Worm (Caenorhabditis elegans) whole organism, late embryonic: Measurements from ENCODE around the gene C25F9.2.
A peak's percentile ranks its signal among the peaks of the same experiment; 100 is the strongest.

ENCODE experiments used
- C08G9.2 ChIP-seq: sonication (generic microtip); optimal IDR thresholded peaks from 2 replicates; lab custom pipeline; 2016; ENCODE audit warnings: mild to moderate bottlenecking, missing genetic modification characterization, moderate library complexity, missing compliant biosample characterization
- C38D4.7 ChIP-seq: fragments of 200-800 bp; sonication (Bioruptor generic); optimal IDR thresholded peaks from 2 replicates; lab custom pipeline; 2018; ENCODE audit warnings: mild to moderate bottlenecking, missing genetic modification characterization, moderate library complexity, missing compliant biosample characterization
- F13H6.1 ChIP-seq: sonication (generic microtip); optimal IDR thresholded peaks from 2 replicates; lab custom pipeline; 2016; ENCODE audit warnings: missing genetic modification characterization, missing compliant biosample characterization
- K09A11.1 ChIP-seq: sonication (generic microtip); optimal IDR thresholded peaks from 2 replicates; lab custom pipeline; 2017; ENCODE audit warnings: antibody characterized with exemption, mild to moderate bottlenecking, missing genetic modification characterization, missing compliant biosample characterization; ENCODE audit not compliant: insufficient read depth
- ama-1 ChIP-seq: fragments of 150-350 bp; optimal IDR thresholded peaks from 2 replicates; lab custom pipeline; 2014
- ceh-14 ChIP-seq: sonication (generic microtip); optimal IDR thresholded peaks from 2 replicates; lab custom pipeline; 2016; ENCODE audit warnings: missing genotype, missing genetic modification characterization, missing compliant biosample characterization
- ceh-19 ChIP-seq: fragments of 200-800 bp; sonication (Bioruptor generic); optimal IDR thresholded peaks from 2 replicates; lab custom pipeline; 2018; ENCODE audit warnings: mild to moderate bottlenecking, missing genetic modification characterization, missing compliant biosample characterization
- ceh-2 ChIP-seq: sonication (generic microtip); optimal IDR thresholded peaks from 2 replicates; lab custom pipeline; 2016; ENCODE audit warnings: missing genotype, missing genetic modification characterization, missing compliant biosample characterization
- ceh-22 ChIP-seq: sonication (generic microtip); optimal IDR thresholded peaks from 2 replicates; lab custom pipeline; 2017; ENCODE audit warnings: missing biosample characterization, missing genetic modification characterization
- ceh-24 ChIP-seq: sonication (generic microtip); optimal IDR thresholded peaks from 2 replicates; lab custom pipeline; 2016; ENCODE audit warnings: mild to moderate bottlenecking, missing genetic modification characterization, missing compliant biosample characterization
- ceh-34 ChIP-seq: sonication (generic microtip); optimal IDR thresholded peaks from 2 replicates; lab custom pipeline; 2016; ENCODE audit warnings: mild to moderate bottlenecking, missing genetic modification characterization, missing compliant biosample characterization
- ceh-45 ChIP-seq: fragments of 200-800 bp; sonication (Bioruptor generic); IDR thresholded peaks from 2 replicates; pipeline ENCODE4 v1.3.6; 2022; ENCODE audit warnings: missing genetic modification reagents, missing genetic modification characterization, missing compliant biosample characterization
- ceh-48 ChIP-seq: sonication (generic microtip); optimal IDR thresholded peaks from 2 replicates; lab custom pipeline; 2016; ENCODE audit warnings: missing genetic modification characterization, inconsistent platforms, missing compliant biosample characterization
- ceh-6 ChIP-seq: fragments of 200-800 bp; sonication (Bioruptor generic); optimal IDR thresholded peaks from 2 replicates; lab custom pipeline; 2018; ENCODE audit warnings: mild to moderate bottlenecking, missing genetic modification characterization, missing compliant biosample characterization
- che-1 ChIP-seq: sonication (generic microtip); optimal IDR thresholded peaks from 2 replicates; lab custom pipeline; 2016; ENCODE audit warnings: mild to moderate bottlenecking, missing genetic modification characterization, missing compliant biosample characterization
- dmd-4 ChIP-seq: sonication (generic microtip); optimal IDR thresholded peaks from 2 replicates; lab custom pipeline; 2016; ENCODE audit warnings: borderline replicate concordance, missing genetic modification characterization, missing compliant biosample characterization
- elt-2 ChIP-seq: sonication (generic microtip); optimal IDR thresholded peaks from 2 replicates; lab custom pipeline; 2016; ENCODE audit warnings: missing genetic modification reagents, missing genetic modification characterization, missing compliant biosample characterization
- ets-4 ChIP-seq: sonication (generic microtip); optimal IDR thresholded peaks from 2 replicates; lab custom pipeline; 2016; ENCODE audit warnings: missing genetic modification characterization, missing compliant biosample characterization
- fkh-10 ChIP-seq: fragments of 150-350 bp; optimal IDR thresholded peaks from 2 replicates; lab custom pipeline; 2014; ENCODE audit warnings: missing biosample characterization, missing genetic modification reagents, missing genetic modification characterization
- hlh-8 ChIP-seq: sonication (generic microtip); optimal IDR thresholded peaks from 2 replicates; lab custom pipeline; 2016; ENCODE audit warnings: missing genotype, missing genetic modification characterization, missing compliant biosample characterization
- lim-6 ChIP-seq: sonication (generic microtip); optimal IDR thresholded peaks from 2 replicates; lab custom pipeline; 2016; ENCODE audit warnings: missing genetic modification characterization, missing compliant biosample characterization
- lin-11 ChIP-seq: fragments of 200-800 bp; sonication (Bioruptor generic); optimal IDR thresholded peaks from 2 replicates; lab custom pipeline; 2018; ENCODE audit warnings: mild to moderate bottlenecking, missing genetic modification characterization, missing compliant biosample characterization
- madf-2 ChIP-seq: sonication (generic microtip); optimal IDR thresholded peaks from 2 replicates; lab custom pipeline; 2017; ENCODE audit warnings: missing genetic modification characterization, missing compliant biosample characterization
- mec-3 ChIP-seq: sonication (generic microtip); optimal IDR thresholded peaks from 2 replicates; lab custom pipeline; 2016; ENCODE audit warnings: borderline replicate concordance, missing genetic modification characterization, missing compliant biosample characterization
- nhr-232 ChIP-seq: sonication (generic microtip); optimal IDR thresholded peaks from 2 replicates; lab custom pipeline; 2016; ENCODE audit warnings: missing genetic modification characterization, missing compliant biosample characterization
- npax-4 ChIP-seq: sonication (generic microtip); optimal IDR thresholded peaks from 2 replicates; lab custom pipeline; 2016; ENCODE audit warnings: missing genetic modification characterization, missing compliant biosample characterization
- odd-2 ChIP-seq: sonication (generic microtip); optimal IDR thresholded peaks from 2 replicates; lab custom pipeline; 2017; ENCODE audit warnings: antibody characterized with exemption, mild to moderate bottlenecking, missing genetic modification characterization, missing compliant biosample characterization
- pat-9 ChIP-seq: fragments of 200-800 bp; sonication (Bioruptor generic); optimal IDR thresholded peaks from 2 replicates; lab custom pipeline; 2018; ENCODE audit warnings: mild to moderate bottlenecking, missing genetic modification characterization, moderate library complexity, missing compliant biosample characterization
- pha-2 ChIP-seq: sonication (generic microtip); optimal IDR thresholded peaks from 2 replicates; lab custom pipeline; 2017; ENCODE audit warnings: mild to moderate bottlenecking, missing genetic modification characterization, missing compliant biosample characterization
- pqm-1 ChIP-seq: sonication (generic microtip); optimal IDR thresholded peaks from 2 replicates; lab custom pipeline; 2016; ENCODE audit warnings: missing genetic modification characterization, missing compliant biosample characterization
- ref-2 ChIP-seq: sonication (generic microtip); optimal IDR thresholded peaks from 2 replicates; lab custom pipeline; 2016; ENCODE audit warnings: missing genetic modification characterization, missing compliant biosample characterization
- syd-9 ChIP-seq: sonication (generic microtip); optimal IDR thresholded peaks from 2 replicates; lab custom pipeline; 2016; ENCODE audit warnings: mild to moderate bottlenecking, missing genetic modification characterization, moderate library complexity, missing compliant biosample characterization
- tbx-7 ChIP-seq: sonication (generic microtip); optimal IDR thresholded peaks from 2 replicates; lab custom pipeline; 2016; ENCODE audit warnings: missing genotype, missing genetic modification characterization, missing compliant biosample characterization
- ttx-3 ChIP-seq: sonication (generic microtip); optimal IDR thresholded peaks from 2 replicates; lab custom pipeline; 2016; ENCODE audit warnings: missing genetic modification reagents, missing genetic modification characterization, missing compliant biosample characterization
- unc-42 ChIP-seq: sonication (generic microtip); optimal IDR thresholded peaks from 2 replicates; lab custom pipeline; 2016; ENCODE audit warnings: missing genotype, missing genetic modification characterization, missing compliant biosample characterization
- unc-86 ChIP-seq: sonication (generic microtip); optimal IDR thresholded peaks from 2 replicates; lab custom pipeline; 2016; ENCODE audit warnings: missing genetic modification characterization, missing compliant biosample characterization
- zip-5 ChIP-seq: sonication (generic microtip); optimal IDR thresholded peaks from 2 replicates; lab custom pipeline; 2016; ENCODE audit warnings: missing genetic modification characterization, missing compliant biosample characterization

The C25F9.2 gene

ce11 chrV:19445442-19445841 is 24.2 kb downstream of the C25F9.2 start, which contains the start of gene M04C3.1:
Gene M04C3.1 (minus strand): TSS chrV:19445605.
- TF ChIP-seq ttx-3 (tag; lab: Kevin White, UChicago) (no peak), unc-42 (tag; lab: Kevin White, UChicago) (no peak), fkh-10 (GFP tag; lab: Kevin White, UChicago) (no peak), ceh-22 (tag; lab: Kevin White, UChicago) (no peak), mec-3 (no peak), ceh-14 (tag; lab: Kevin White, UChicago) (no peak), ceh-34 (no peak), pha-2 (tag; lab: Kevin White, UChicago) (no peak), ref-2 (tag; lab: Kevin White, UChicago) (no peak), ceh-24 (tag; lab: Kevin White, UChicago) (no peak), ama-1 (lab: Kevin White, UChicago) (no peak), hlh-8 (tag; lab: Kevin White, UChicago) (no peak), ceh-19 (GFP tag; lab: Kevin White, UChicago) (no peak), elt-2 (tag; lab: Kevin White, UChicago) (no peak), lim-6 (no peak), ceh-48 (no peak), ceh-2 (no peak)
- TF ChIP-seq, all 69 proteins: peak for 0

ce11 chrV:19448805-19449204 is 27.5 kb downstream of the C25F9.2 start, which contains the start of gene M04C3.2:
Gene M04C3.2 (minus strand): TSS chrV:19448905.
- TF ChIP-seq K09A11.1 (tag; lab: Kevin White, UChicago) (no peak), ceh-2 (no peak), ceh-6 (GFP tag; lab: Kevin White, UChicago) (no peak), syd-9 (no peak), ets-4 (no peak), pqm-1 (tag; lab: Kevin White, UChicago) (no peak), ceh-24 (tag; lab: Kevin White, UChicago) (no peak), F13H6.1 (tag; lab: Kevin White, UChicago) (no peak), lin-11 (tag; lab: Kevin White, UChicago) (no peak), dmd-4 (tag; lab: Kevin White, UChicago) (no peak), ceh-14 (tag; lab: Kevin White, UChicago) (no peak), zip-5 (no peak), che-1 (no peak), nhr-232 (tag; lab: Kevin White, UChicago) (no peak), unc-86 (no peak), ceh-45 (GFP tag; lab: Robert Waterston, UW) (no peak)

- peak; percentile 8 for TF ChIP-seq elt-2 (tag; lab: Kevin White, UChicago)
- TF ChIP-seq ceh-24 (tag; lab: Kevin White, UChicago) = no peak
Measured at ce11 chrV:19449544-19449943, 28.3 kb downstream of the C25F9.2 start, which contains the start of gene M04C3.5. Gene M04C3.5 (plus strand): TSS chrV:19449733.

- TF ChIP-seq odd-2 (tag; lab: Kevin White, UChicago) (no peak), unc-42 (tag; lab: Kevin White, UChicago) (no peak), ama-1 (lab: Kevin White, UChicago) (no peak), pha-2 (tag; lab: Kevin White, UChicago) (no peak), hlh-8 (tag; lab: Kevin White, UChicago) (no peak), pat-9 (no peak), ceh-34 (no peak), C38D4.7 (GFP tag; lab: Kevin White, UChicago) (no peak), npax-4 (no peak), ceh-19 (GFP tag; lab: Kevin White, UChicago) (no peak), madf-2 (no peak), C08G9.2 (tag; lab: Kevin White, UChicago) (no peak), tbx-7 (no peak), lin-11 (tag; lab: Kevin White, UChicago) (no peak), K09A11.1 (tag; lab: Kevin White, UChicago) (no peak)
- TF ChIP-seq, all 69 proteins: peak for 0
Measured at ce11 chrV:19455650-19456049, 34.4 kb downstream of the C25F9.2 start, which contains the start of the genes Y43F8B.13 and Y43F8B.14. Gene Y43F8B.13 (plus strand): TSS chrV:19455950. Gene Y43F8B.14 (minus strand): TSS chrV:19455971.
